Fruit fly (Drosophila melanogaster) whole organism, embryonic: Measurements from ENCODE around the gene NT1.
A peak's percentile ranks its signal among the peaks of the same experiment; 100 is the strongest.

Source experiments
- B-H2 ChIP-seq: fragments of 200-800 bp; sonication (Bioruptor generic); optimal IDR thresholded peaks from 2 replicates; lab custom pipeline; 2018; ENCODE audit warnings: missing biosample characterization, mild to moderate bottlenecking, missing genetic modification characterization
- C15 ChIP-seq: fragments of 200-800 bp; sonication (Bioruptor generic); IDR thresholded peaks from 3 replicates; pipeline ENCODE4 v1.3.6; 2022; ENCODE audit warnings: missing biosample characterization, missing genetic modification characterization
- CG10543 ChIP-seq: fragments of 200-800 bp; sonication (Bioruptor generic); optimal IDR thresholded peaks from 3 replicates; lab custom pipeline; 2017; ENCODE audit warnings: missing biosample characterization, mild to moderate bottlenecking, missing genetic modification characterization, moderate library complexity
- CG11560 ChIP-seq: fragments of 200-800 bp; sonication (Bioruptor generic); IDR thresholded peaks from 3 replicates; pipeline ENCODE4 v1.3.6; 2022; ENCODE audit warnings: missing biosample characterization, missing genetic modification characterization
- CG11696 ChIP-seq: fragments of 200-800 bp; sonication (Bioruptor generic); IDR thresholded peaks from 2 replicates; pipeline ENCODE4 v1.3.6; 2022; ENCODE audit warnings: missing biosample characterization, missing genetic modification characterization
- CG12155 ChIP-seq: fragments of 200-800 bp; sonication (Bioruptor generic); optimal IDR thresholded peaks from 3 replicates; lab custom pipeline; 2016; ENCODE audit warnings: missing biosample characterization, missing genetic modification characterization
- CG12769 ChIP-seq: fragments of 200-800 bp; sonication (Bioruptor generic); optimal IDR thresholded peaks from 2 replicates; lab custom pipeline; 2019; ENCODE audit warnings: missing biosample characterization, mild to moderate bottlenecking, missing genetic modification characterization, moderate library complexity
- CG13123 ChIP-seq: fragments of 200-800 bp; sonication (Bioruptor generic); optimal IDR thresholded peaks from 2 replicates; lab custom pipeline; 2016; ENCODE audit warnings: missing biosample characterization, missing genetic modification characterization
- CG14860 ChIP-seq: fragments of 200-800 bp; sonication (Bioruptor generic); IDR thresholded peaks from 3 replicates; pipeline ENCODE4 v1.3.6; 2022; ENCODE audit warnings: missing biosample characterization, missing genetic modification characterization; ENCODE audit not compliant: partially characterized antibody
- CG15011 ChIP-seq: fragments of 200-800 bp; sonication (Bioruptor generic); optimal IDR thresholded peaks from 3 replicates; lab custom pipeline; 2018; ENCODE audit warnings: missing biosample characterization, mild to moderate bottlenecking, missing genetic modification characterization
- CG1603 ChIP-seq: fragments of 200-800 bp; sonication (Bioruptor generic); optimal IDR thresholded peaks from 2 replicates; lab custom pipeline; 2019; ENCODE audit warnings: missing biosample characterization, mild to moderate bottlenecking, missing genetic modification characterization, moderate library complexity
- CG17612 ChIP-seq: fragments of 200-800 bp; sonication (Bioruptor generic); IDR thresholded peaks from 2 replicates; pipeline ENCODE4 v1.3.6; 2022; ENCODE audit warnings: missing biosample characterization, missing genetic modification characterization
- CG18262 ChIP-seq: fragments of 200-800 bp; optimal IDR thresholded peaks from 3 replicates; lab custom pipeline; 2019; ENCODE audit warnings: missing biosample characterization, mild to moderate bottlenecking, missing genetic modification characterization, moderate library complexity
- CG3065 ChIP-seq: fragments of 200-800 bp; sonication (Bioruptor generic); optimal IDR thresholded peaks from 2 replicates; lab custom pipeline; 2016; ENCODE audit warnings: missing biosample characterization, missing genetic modification characterization
- CG31365 ChIP-seq: fragments of 200-800 bp; sonication (Bioruptor generic); optimal IDR thresholded peaks from 2 replicates; lab custom pipeline; 2018; ENCODE audit warnings: missing biosample characterization, mild to moderate bottlenecking, missing genetic modification characterization
- CG4854 ChIP-seq: fragments of 200-800 bp; sonication (Bioruptor generic); optimal IDR thresholded peaks from 2 replicates; lab custom pipeline; 2016; ENCODE audit warnings: missing biosample characterization, missing genetic modification characterization, inconsistent platforms
- CG6791 ChIP-seq: fragments of 200-800 bp; sonication (Bioruptor generic); IDR thresholded peaks from 3 replicates; pipeline ENCODE4 v1.3.6; 2022; ENCODE audit warnings: missing biosample characterization, missing genetic modification characterization; ENCODE audit not compliant: partially characterized antibody
- CG8281 ChIP-seq: fragments of 200-800 bp; sonication (Bioruptor generic); optimal IDR thresholded peaks from 2 replicates; lab custom pipeline; 2018; ENCODE audit warnings: missing biosample characterization, mild to moderate bottlenecking, missing genetic modification characterization, moderate library complexity
- CG9797 ChIP-seq: fragments of 200-800 bp; sonication (Bioruptor generic); optimal IDR thresholded peaks from 3 replicates; lab custom pipeline; 2018; ENCODE audit warnings: missing biosample characterization, mild to moderate bottlenecking, missing genetic modification characterization
- Dp ChIP-seq: fragments of 200-800 bp; sonication (Bioruptor generic); optimal IDR thresholded peaks from 2 replicates; lab custom pipeline; 2018; ENCODE audit warnings: missing biosample characterization, mild to moderate bottlenecking, missing genetic modification characterization, moderate library complexity
- E2f1 ChIP-seq: fragments of 200-800 bp; sonication (Bioruptor generic); IDR thresholded peaks from 2 replicates; pipeline ENCODE4 v1.3.6; 2022; ENCODE audit warnings: missing biosample characterization, missing genetic modification characterization
- E2f2 ChIP-seq: fragments of 200-800 bp; sonication (Bioruptor generic); IDR thresholded peaks from 2 replicates; pipeline ENCODE4 v1.3.6; 2022; ENCODE audit warnings: missing biosample characterization, missing genetic modification characterization
- H2.0 ChIP-seq: fragments of 200-800 bp; sonication (Bioruptor generic); IDR thresholded peaks from 2 replicates; pipeline ENCODE4 v1.3.6; 2022; ENCODE audit warnings: missing biosample characterization, missing genetic modification characterization
- HHEX ChIP-seq: fragments of 200-800 bp; sonication (Bioruptor generic); optimal IDR thresholded peaks from 3 replicates; lab custom pipeline; 2017; ENCODE audit warnings: missing biosample characterization, mild to moderate bottlenecking, missing genetic modification characterization, missing genetic modification reagents
- Hsf ChIP-seq: fragments of 200-800 bp; sonication (Bioruptor generic); optimal IDR thresholded peaks from 3 replicates; lab custom pipeline; 2016; ENCODE audit warnings: missing biosample characterization, missing genetic modification characterization
- Mad ChIP-seq: fragments of 200-800 bp; sonication (Bioruptor generic); optimal IDR thresholded peaks from 2 replicates; lab custom pipeline; 2016; ENCODE audit warnings: missing biosample characterization, missing genetic modification characterization
- Med ChIP-seq: fragments of 200-800 bp; sonication (Bioruptor generic); peaks from one replicate; lab custom pipeline; 2016; ENCODE audit warnings: missing biosample characterization, missing genetic modification characterization, mild to moderate bottlenecking, inconsistent platforms, moderate library complexity
- Myb ChIP-seq: fragments of 200-800 bp; sonication (Bioruptor generic); optimal IDR thresholded peaks from 2 replicates; lab custom pipeline; 2016; ENCODE audit warnings: missing biosample characterization, missing genetic modification characterization
- Xrp1 ChIP-seq: fragments of 200-800 bp; sonication (Bioruptor generic); IDR thresholded peaks from 2 replicates; pipeline ENCODE4 v1.3.6; 2022; ENCODE audit warnings: missing biosample characterization, missing genetic modification characterization
- ac ChIP-seq: fragments of 200-800 bp; sonication (Bioruptor generic); optimal IDR thresholded peaks from 3 replicates; lab custom pipeline; 2017; ENCODE audit warnings: missing biosample characterization, mild to moderate bottlenecking, missing genetic modification characterization
- az2 ChIP-seq: fragments of 200-800 bp; sonication (Bioruptor generic); optimal IDR thresholded peaks from 3 replicates; lab custom pipeline; 2016; ENCODE audit warnings: missing biosample characterization, missing genetic modification characterization
- caup ChIP-seq: fragments of 200-800 bp; sonication (Bioruptor generic); optimal IDR thresholded peaks from 3 replicates; lab custom pipeline; 2017; ENCODE audit warnings: missing biosample characterization, mild to moderate bottlenecking, missing genetic modification characterization, moderate library complexity; ENCODE audit not compliant: severe bottlenecking
- cg ChIP-seq: fragments of 200-800 bp; sonication (Bioruptor generic); optimal IDR thresholded peaks from 3 replicates; lab custom pipeline; 2019; ENCODE audit warnings: missing biosample characterization, mild to moderate bottlenecking, missing genetic modification characterization, moderate library complexity
- chif ChIP-seq, 2 experiments: fragments of 200-800 bp; sonication (Bioruptor generic); optimal IDR thresholded peaks; 3 replicates each; lab custom pipeline; 2016; ENCODE audit warnings: missing biosample characterization in 2 of 2, missing genetic modification characterization in 2 of 2
- ci ChIP-seq: fragments of 200-800 bp; sonication (Bioruptor generic); IDR thresholded peaks from 3 replicates; pipeline ENCODE4 v1.3.6; 2022; ENCODE audit warnings: missing biosample characterization, missing genetic modification characterization
- crc ChIP-seq: fragments of 200-800 bp; sonication (Bioruptor generic); optimal IDR thresholded peaks from 2 replicates; lab custom pipeline; 2016; ENCODE audit warnings: missing biosample characterization, missing genetic modification characterization
- croc ChIP-seq: fragments of 200-800 bp; sonication (Bioruptor generic); conservative IDR thresholded peaks from 3 replicates; pipeline ENCODE4 v1.3.6; 2022; ENCODE audit warnings: missing biosample characterization, missing genetic modification characterization
- crol ChIP-seq: fragments of 200-800 bp; sonication (Bioruptor generic); IDR thresholded peaks from 2 replicates; pipeline ENCODE4 v1.3.6; 2022; ENCODE audit warnings: missing biosample characterization, missing genetic modification characterization
- cwo ChIP-seq: fragments of 200-800 bp; sonication (Bioruptor generic); optimal IDR thresholded peaks from 3 replicates; lab custom pipeline; 2017; ENCODE audit warnings: missing biosample characterization, missing genetic modification characterization, mild to moderate bottlenecking, moderate library complexity, missing genetic modification reagents
- dan ChIP-seq: fragments of 200-800 bp; sonication (Bioruptor generic); IDR thresholded peaks from 2 replicates; pipeline ENCODE4 v1.3.6; 2022; ENCODE audit warnings: missing biosample characterization, missing genetic modification characterization
- ems ChIP-seq: fragments of 200-800 bp; sonication (Bioruptor generic); optimal IDR thresholded peaks from 3 replicates; lab custom pipeline; 2016; ENCODE audit warnings: missing biosample characterization, missing genetic modification characterization
- ind ChIP-seq: fragments of 200-800 bp; sonication (Bioruptor generic); optimal IDR thresholded peaks from 3 replicates; lab custom pipeline; 2016; ENCODE audit warnings: missing biosample characterization, missing genetic modification characterization
- jing ChIP-seq: fragments of 200-800 bp; sonication (Bioruptor generic); optimal IDR thresholded peaks from 2 replicates; lab custom pipeline; 2018; ENCODE audit warnings: missing biosample characterization, mild to moderate bottlenecking, missing genetic modification characterization
- mam ChIP-seq: fragments of 200-800 bp; sonication (Bioruptor generic); optimal IDR thresholded peaks from 3 replicates; lab custom pipeline; 2016; ENCODE audit warnings: missing biosample characterization, missing genetic modification characterization
- mirr ChIP-seq: fragments of 200-800 bp; sonication (Bioruptor generic); optimal IDR thresholded peaks from 3 replicates; lab custom pipeline; 2018; ENCODE audit warnings: missing biosample characterization, mild to moderate bottlenecking, missing genetic modification characterization
- pros ChIP-seq: fragments of 200-800 bp; sonication (Bioruptor generic); optimal IDR thresholded peaks from 3 replicates; lab custom pipeline; 2019; ENCODE audit warnings: missing biosample characterization, mild to moderate bottlenecking, missing genetic modification characterization, moderate library complexity
- sd ChIP-seq: fragments of 200-800 bp; sonication (Bioruptor generic); optimal IDR thresholded peaks from 3 replicates; lab custom pipeline; 2018; ENCODE audit warnings: missing biosample characterization, mild to moderate bottlenecking, missing genetic modification characterization, moderate library complexity
- tap ChIP-seq: fragments of 200-800 bp; optimal IDR thresholded peaks from 3 replicates; lab custom pipeline; 2019; ENCODE audit warnings: missing biosample characterization, mild to moderate bottlenecking, missing genetic modification characterization, moderate library complexity
- toy ChIP-seq: fragments of 200-800 bp; sonication (Bioruptor generic); IDR thresholded peaks from 2 replicates; pipeline ENCODE4 v1.3.6; 2022; ENCODE audit warnings: missing biosample characterization, missing genetic modification characterization
- wdn ChIP-seq: fragments of 200-800 bp; sonication (Bioruptor generic); IDR thresholded peaks from 2 replicates; pipeline ENCODE4 v1.3.6; 2022; ENCODE audit warnings: missing biosample characterization, missing genetic modification characterization
- yki ChIP-seq: fragments of >200 bp; optimal IDR thresholded peaks from 3 replicates; lab custom pipeline; 2018

Gene NT1

DNA sequence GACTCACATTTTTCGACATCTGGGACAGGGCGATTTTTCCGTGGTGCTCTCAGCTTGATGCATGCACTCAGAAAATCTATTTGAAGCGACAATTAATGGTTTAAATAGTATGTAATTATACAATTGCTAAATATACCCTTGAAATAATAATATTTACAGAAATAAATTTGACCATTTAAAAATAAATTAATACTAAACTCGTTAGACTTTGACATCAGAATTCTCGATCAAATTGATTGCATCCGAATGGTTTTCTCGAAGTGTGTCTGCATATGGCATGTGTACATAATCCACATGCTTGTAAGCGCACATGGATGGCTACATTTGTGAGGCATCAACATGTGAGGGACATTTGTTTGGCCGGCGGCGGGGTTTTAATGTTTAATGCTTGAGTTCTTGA is 38.4 kb upstream of the NT1 start (continued):
- TF ChIP-seq CG18262 (tag; lab: Kevin White, UChicago) (peak; percentile 90), az2 (GFP tag; lab: Kevin White, UChicago) (peak; percentile 68), CG8281 (tag; lab: Kevin White, UChicago) (no peak), sd (tag; lab: Kevin White, UChicago) (no peak), B-H2 (GFP tag; lab: Kevin White, UChicago) (no peak), CG12769 (tag; lab: Kevin White, UChicago) (no peak), crc (GFP tag; lab: Kevin White, UChicago) (no peak), ind (peak; percentile 28), CG14860 (GFP tag; lab: Robert Waterston, UW) (no peak), jing (peak; percentile 24), CG9797 (GFP tag; lab: Kevin White, UChicago) (no peak), ci (GFP tag; lab: Robert Waterston, UW) (0 out of 3 replicates have a peak, but pooled peaks have one; percentile 20), CG12155 (peak; percentile 19), C15 (GFP tag; lab: Robert Waterston, UW) (no peak), CG17612 (GFP tag; lab: Robert Waterston, UW) (no peak), cg (GFP tag; lab: Kevin White, UChicago) (no peak), pros (peak; percentile 62), toy (GFP tag; lab: Robert Waterston, UW) (no peak), yki (lab: Kevin White, UChicago) (no peak), mirr (GFP tag; lab: Kevin White, UChicago) (no peak), Myb (no peak), E2f1 (peak; percentile 21; the same call in 1 of the 2 replicates), CG6791 (GFP tag; lab: Robert Waterston, UW) (no peak), CG11560 (tag; lab: Robert Waterston, UW) (0 out of 3 replicates have a peak, but pooled peaks have one; percentile 8), E2f2 (peak; percentile 40; the same call in 1 of the 2 replicates), H2.0 (peak; percentile 20; the same call in 1 of the 2 replicates), dan (GFP tag; lab: Robert Waterston, UW) (peak; percentile 73; the same call in 1 of the 2 replicates), croc (GFP tag; lab: Robert Waterston, UW) (peak; percentile 77), HHEX (GFP tag; lab: Kevin White, UChicago) (peak; percentile 41), CG31365 (tag; lab: Kevin White, UChicago) (no peak), CG4854 (GFP tag; lab: Kevin White, UChicago) (no peak), CG13123 (peak; percentile 43), CG10543 (GFP tag; lab: Kevin White, UChicago) (no peak), CG3065 (GFP tag; lab: Kevin White, UChicago) (peak; percentile 50), cwo (GFP tag; lab: Kevin White, UChicago) (peak; percentile 3), Dp (no peak), ems (GFP tag; lab: Kevin White, UChicago) (peak; percentile 9), mam (GFP tag; lab: Kevin White, UChicago) (no peak), Xrp1 (GFP tag; lab: Robert Waterston, UW) (peak; percentile 93), wdn (GFP tag; lab: Robert Waterston, UW) (no peak), Mad (GFP tag; lab: Kevin White, UChicago) (peak; percentile 32), CG1603 (tag; lab: Kevin White, UChicago) (peak; percentile 70), chif (GFP tag; optimal IDR thresholded peaks at IDR 0.05; lab: Kevin White, UChicago) (peak; percentile 20 to 31), CG11696 (0 out of 2 replicates have a peak, but pooled peaks have one; percentile 25), caup (GFP tag; lab: Kevin White, UChicago) (no peak), tap (tag; lab: Kevin White, UChicago) (peak; percentile 75), ac (peak; percentile 55), Med (peak; percentile 74), Hsf (peak; percentile 43), crol (GFP tag; lab: Robert Waterston, UW) (no peak), CG15011 (GFP tag; lab: Kevin White, UChicago) (peak; percentile 26)
